Worm (Caenorhabditis elegans) whole organism, L3 larva: Measurements from ENCODE around the gene C12D8.9.

ENCODE experiments used
- R02D3.7 ChIP-seq: fragments of 150-350 bp; optimal IDR thresholded peaks from 2 replicates; lab custom pipeline; 2014; ENCODE audit warnings: missing biosample characterization, missing genetic modification characterization
- ZK546.5 ChIP-seq: sonication (generic microtip); optimal IDR thresholded peaks from 2 replicates; lab custom pipeline; 2017; ENCODE audit warnings: missing biosample characterization, missing genetic modification characterization
- aly-2 ChIP-seq: fragments of 150-350 bp; optimal IDR thresholded peaks from 2 replicates; lab custom pipeline; 2014; ENCODE audit warnings: missing biosample characterization, missing genetic modification characterization
- ceh-28 ChIP-seq: fragments of 150-350 bp; optimal IDR thresholded peaks from 2 replicates; lab custom pipeline; 2014; ENCODE audit warnings: missing biosample characterization, missing genetic modification reagents, missing genetic modification characterization
- ceh-82 ChIP-seq: fragments of 150-350 bp; optimal IDR thresholded peaks from 2 replicates; lab custom pipeline; 2014; ENCODE audit warnings: missing biosample characterization, missing genetic modification characterization
- ceh-9 ChIP-seq: sonication (generic microtip); optimal IDR thresholded peaks from 2 replicates; lab custom pipeline; 2018; ENCODE audit warnings: missing biosample characterization, missing genetic modification characterization
- egl-5 ChIP-seq: fragments of 150-350 bp; optimal IDR thresholded peaks from 2 replicates; lab custom pipeline; 2017; ENCODE audit warnings: missing biosample characterization, missing genetic modification reagents, missing genetic modification characterization, inconsistent platforms
- elt-1 ChIP-seq: fragments of 150-350 bp; optimal IDR thresholded peaks from 2 replicates; lab custom pipeline; 2014; ENCODE audit warnings: missing biosample characterization, missing genetic modification characterization
- elt-2 ChIP-seq: sonication (generic microtip); optimal IDR thresholded peaks from 2 replicates; lab custom pipeline; 2016; ENCODE audit warnings: missing genetic modification reagents, mild to moderate bottlenecking, missing genetic modification characterization, missing compliant biosample characterization
- elt-3 ChIP-seq, 3 experiments: fragments of 150-350 bp in 1 of 3; sonication (generic microtip) in 2 of 3; optimal IDR thresholded peaks; 2 replicates in 2 of 3; 4 replicates in 1 of 3; lab custom pipeline; 2014 to 2017; ENCODE audit warnings: missing biosample characterization in 3 of 3, missing genetic modification characterization in 3 of 3
- eor-1 ChIP-seq, 2 experiments: fragments of 150-350 bp; optimal IDR thresholded peaks; 2 replicates each; lab custom pipeline; 2014 to 2018; ENCODE audit warnings: missing biosample characterization in 2 of 2, missing genetic modification characterization in 2 of 2
- fkh-10 ChIP-seq: sonication (generic microtip); optimal IDR thresholded peaks from 2 replicates; lab custom pipeline; 2017; ENCODE audit warnings: missing biosample characterization, missing genetic modification reagents, missing genetic modification characterization
- hmg-11 ChIP-seq: sonication (generic microtip); optimal IDR thresholded peaks from 2 replicates; lab custom pipeline; 2016; ENCODE audit warnings: missing genetic modification characterization, missing compliant biosample characterization
- jun-1 ChIP-seq: fragments of 150-350 bp; optimal IDR thresholded peaks from 2 replicates; lab custom pipeline; 2014; ENCODE audit warnings: missing biosample characterization, missing genetic modification reagents, missing genetic modification characterization
- lin-15B ChIP-seq: fragments of 150-350 bp; optimal IDR thresholded peaks from 2 replicates; lab custom pipeline; 2014; ENCODE audit warnings: missing biosample characterization, missing genetic modification characterization
- lin-39 ChIP-seq: fragments of 150-350 bp; optimal IDR thresholded peaks from 2 replicates; lab custom pipeline; 2018; ENCODE audit warnings: missing biosample characterization, missing genetic modification reagents, missing genetic modification characterization
- mdl-1 ChIP-seq: fragments of 150-350 bp; optimal IDR thresholded peaks from 2 replicates; lab custom pipeline; 2014; ENCODE audit warnings: missing biosample characterization, missing genetic modification characterization
- mml-1 ChIP-seq: fragments of 150-350 bp; sonication (generic microtip); optimal IDR thresholded peaks from 3 replicates; lab custom pipeline; 2014; ENCODE audit warnings: missing biosample characterization, missing genetic modification characterization
- nfya-1 ChIP-seq: sonication (generic microtip); optimal IDR thresholded peaks from 2 replicates; lab custom pipeline; 2017; ENCODE audit warnings: missing genetic modification characterization, mild to moderate bottlenecking, missing compliant biosample characterization, antibody characterized with exemption, moderate library complexity; ENCODE audit not compliant: insufficient read depth
- nhr-11 ChIP-seq: fragments of 150-350 bp; optimal IDR thresholded peaks from 2 replicates; lab custom pipeline; 2014; ENCODE audit warnings: missing biosample characterization, missing genetic modification characterization
- nhr-12 ChIP-seq: fragments of 150-350 bp; optimal IDR thresholded peaks from 2 replicates; lab custom pipeline; 2014; ENCODE audit warnings: missing biosample characterization, missing genetic modification characterization
- nhr-23 ChIP-seq: fragments of 150-350 bp; optimal IDR thresholded peaks from 2 replicates; lab custom pipeline; 2014; ENCODE audit warnings: missing biosample characterization, missing genetic modification reagents, missing genetic modification characterization
- nhr-25 ChIP-seq: sonication (generic microtip); optimal IDR thresholded peaks from 2 replicates; lab custom pipeline; 2017; ENCODE audit warnings: missing biosample characterization, missing genetic modification characterization
- nhr-28 ChIP-seq: fragments of 150-350 bp; optimal IDR thresholded peaks from 2 replicates; lab custom pipeline; 2014; ENCODE audit warnings: missing biosample characterization, missing genetic modification characterization
- nhr-67 ChIP-seq: fragments of 150-350 bp; optimal IDR thresholded peaks from 2 replicates; lab custom pipeline; 2014; ENCODE audit warnings: missing biosample characterization, missing genetic modification characterization
- nhr-76 ChIP-seq: fragments of 150-350 bp; sonication (generic microtip); optimal IDR thresholded peaks from 5 replicates; lab custom pipeline; 2014; ENCODE audit warnings: missing biosample characterization, missing genetic modification characterization
- pha-4 ChIP-seq: fragments of 150-350 bp; optimal IDR thresholded peaks from 2 replicates; lab custom pipeline; 2014; ENCODE audit warnings: missing biosample characterization, missing genetic modification reagents, missing genetic modification characterization
- pqm-1 ChIP-seq: fragments of 150-350 bp; optimal IDR thresholded peaks from 2 replicates; lab custom pipeline; 2017; ENCODE audit warnings: missing biosample characterization, missing genetic modification characterization, inconsistent platforms
- sea-2 ChIP-seq: fragments of 150-350 bp; sonication (generic microtip); optimal IDR thresholded peaks from 4 replicates; lab custom pipeline; 2014; ENCODE audit warnings: missing biosample characterization, missing genetic modification reagents, missing genetic modification characterization
- skn-1 ChIP-seq: fragments of 150-350 bp; optimal IDR thresholded peaks from 2 replicates; lab custom pipeline; 2014; ENCODE audit warnings: missing biosample characterization, missing genetic modification characterization
- snpc-4 ChIP-seq: fragments of 150-350 bp; optimal IDR thresholded peaks from 2 replicates; lab custom pipeline; 2014; ENCODE audit warnings: missing biosample characterization, missing genetic modification characterization
- tbx-2 ChIP-seq: sonication (generic microtip); optimal IDR thresholded peaks from 2 replicates; lab custom pipeline; 2016; ENCODE audit warnings: mild to moderate bottlenecking, missing genetic modification characterization, missing compliant biosample characterization
- unc-62 ChIP-seq: fragments of 150-350 bp; sonication (generic microtip); optimal IDR thresholded peaks from 4 replicates; lab custom pipeline; 2014; ENCODE audit warnings: missing biosample characterization, missing genetic modification reagents, missing genetic modification characterization
- zag-1 ChIP-seq: fragments of 150-350 bp; optimal IDR thresholded peaks from 2 replicates; lab custom pipeline; 2014; ENCODE audit warnings: missing biosample characterization, missing genetic modification characterization
- ztf-11 ChIP-seq: fragments of 150-350 bp; optimal IDR thresholded peaks from 2 replicates; lab custom pipeline; 2014; ENCODE audit warnings: missing biosample characterization, missing genetic modification characterization

C12D8.9 gene

DNA sequence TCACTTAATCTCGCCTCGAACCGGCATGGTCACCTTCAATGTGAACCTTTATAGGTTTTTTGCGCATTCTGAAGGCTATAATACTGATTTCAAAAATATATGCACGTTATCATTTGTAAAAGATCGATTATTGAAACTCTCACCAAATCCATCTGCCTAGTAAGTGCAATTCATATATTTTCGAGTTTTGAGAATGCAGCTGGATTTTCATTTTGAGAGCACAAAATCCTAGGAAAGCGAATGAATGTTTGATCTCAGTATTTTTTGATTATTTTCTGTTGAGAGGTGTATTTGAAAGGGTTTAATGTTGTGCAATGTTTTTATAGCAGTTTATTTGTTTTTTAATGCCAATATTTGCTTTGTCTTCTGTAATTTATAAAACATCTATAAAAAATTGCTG is 33.0 kb upstream of the C12D8.9 start:
- TF ChIP-seq jun-1 = no peak
- no peak for TF ChIP-seq zag-1
- TF ChIP-seq nhr-28 (tag; lab: Kevin White, UChicago) = no peak
- no peak for TF ChIP-seq tbx-2
- no peak for TF ChIP-seq nhr-76 (tag; lab: Kevin White, UChicago)
- TF ChIP-seq snpc-4 (tag; lab: Kevin White, UChicago) = no peak
- no peak for TF ChIP-seq lin-15B
- TF ChIP-seq mml-1 (tag; lab: Kevin White, UChicago) = no peak
- TF ChIP-seq nhr-67 (tag; lab: Kevin White, UChicago) = no peak
- no peak for TF ChIP-seq pqm-1 (tag; lab: Kevin White, UChicago)
- no peak for TF ChIP-seq nfya-1 (tag; lab: Kevin White, UChicago)
- TF ChIP-seq, all 47 proteins: peak for 0

DNA sequence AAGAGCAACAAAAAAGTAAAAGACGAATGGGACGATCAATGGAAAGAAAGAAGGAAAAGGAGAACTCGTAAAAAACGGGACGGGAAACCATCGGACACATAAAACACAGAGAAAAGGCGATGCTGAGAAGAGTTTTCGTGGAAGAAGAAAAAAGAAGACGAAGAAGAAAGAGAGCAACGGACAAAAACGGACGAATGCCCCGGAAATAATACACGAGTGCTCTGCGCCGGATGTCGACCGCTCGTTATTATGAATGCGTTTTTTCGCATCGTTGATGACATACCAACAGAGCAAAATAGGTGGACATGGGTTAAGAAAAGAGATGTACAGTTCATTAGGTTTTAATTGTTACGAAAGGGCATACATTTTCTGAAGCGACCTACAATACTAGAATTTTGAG is 32.6 kb upstream of the C12D8.9 start, which contains the start of gene Y22F5A.11:
Y22F5A.11 (minus strand) TSS at position 28 of the 400 bp plus-strand sequence.
- TF ChIP-seq ceh-28 = no peak
- no peak for TF ChIP-seq ztf-11 (tag; lab: Kevin White, UChicago)
- peak; percentile 4 for TF ChIP-seq hmg-11 (tag; lab: Kevin White, UChicago)
- TF ChIP-seq egl-5 = peak; percentile 46
- peak; percentile 42 for TF ChIP-seq lin-39 (tag; lab: Kevin White, UChicago)
- peak; percentile 68 for TF ChIP-seq snpc-4 (tag; lab: Kevin White, UChicago)
- TF ChIP-seq nfya-1 (tag; lab: Kevin White, UChicago) = peak; percentile 20

DNA sequence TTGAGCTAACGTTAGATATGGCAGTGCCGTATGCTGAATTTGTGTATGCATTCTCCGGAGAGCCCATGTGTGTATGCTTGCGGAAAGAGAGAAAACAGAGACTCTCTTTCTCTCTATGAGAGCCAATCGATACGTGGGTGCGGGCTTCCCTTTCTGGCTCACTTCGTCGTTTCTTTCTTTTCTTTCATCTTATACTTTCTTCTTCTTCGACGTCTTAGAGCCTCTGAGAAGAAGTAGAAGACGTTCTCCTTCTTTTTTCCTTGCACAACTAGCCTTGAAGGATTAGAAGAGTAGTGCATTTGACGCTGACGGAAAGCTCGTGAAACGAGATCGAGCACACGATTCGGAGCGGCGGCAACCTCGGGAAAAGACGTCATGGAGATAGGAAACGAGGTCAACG is 30.8 kb upstream of the C12D8.9 start:
- TF ChIP-seq unc-62 (GFP tag; lab: Kevin White, UChicago) (peak; percentile 81), nhr-11 (tag; lab: Kevin White, UChicago) (peak; percentile 46), ceh-82 (tag; lab: Kevin White, UChicago) (no peak), egl-5 (no peak), snpc-4 (tag; lab: Kevin White, UChicago) (peak; percentile 55), ceh-28 (peak; percentile 56), skn-1 (tag; lab: Kevin White, UChicago) (no peak), sea-2 (peak; percentile 64), ceh-9 (tag; lab: Kevin White, UChicago) (no peak), hmg-11 (tag; lab: Kevin White, UChicago) (peak; percentile 76), elt-3 (tag; optimal IDR thresholded peaks at IDR 0.05; lab: Kevin White, UChicago) (no peak), nhr-23 (tag; lab: Kevin White, UChicago) (no peak), elt-1 (tag; lab: Kevin White, UChicago) (peak; percentile 67), lin-15B (no peak), nfya-1 (tag; lab: Kevin White, UChicago) (peak; percentile 77), fkh-10 (GFP tag; lab: Kevin White, UChicago) (peak; percentile 85)

DNA sequence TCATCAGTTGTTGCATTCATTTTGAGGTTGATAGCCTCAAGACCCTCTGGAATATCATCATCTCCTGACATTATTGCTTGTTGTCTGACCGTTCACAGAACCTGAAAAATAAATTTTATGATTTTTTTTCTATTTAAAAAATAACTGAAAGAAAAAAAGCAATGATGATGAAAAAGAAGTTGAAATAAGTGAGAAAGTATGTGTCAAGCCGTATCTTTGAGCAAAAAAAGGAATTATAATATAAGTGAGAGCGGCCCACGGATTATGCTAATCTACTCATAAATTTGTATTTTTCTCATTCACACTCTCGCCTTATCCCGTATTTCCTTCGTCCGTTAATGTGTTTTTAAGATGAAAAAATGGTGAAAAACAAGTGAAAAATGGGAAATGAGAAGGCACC is 27.2 kb upstream of the C12D8.9 start, which contains the start of gene ric-4:
ric-4 (minus strand) TSS at position 101 of the 400 bp plus-strand sequence.
- TF ChIP-seq egl-5 (no peak), pha-4 (no peak), R02D3.7 (tag; lab: Kevin White, UChicago) (no peak), nhr-12 (no peak), hmg-11 (tag; lab: Kevin White, UChicago) (no peak), jun-1 (no peak), ceh-28 (no peak), ZK546.5 (no peak), ztf-11 (tag; lab: Kevin White, UChicago) (no peak), ceh-82 (tag; lab: Kevin White, UChicago) (no peak), nhr-25 (tag; lab: Kevin White, UChicago) (no peak), unc-62 (GFP tag; lab: Kevin White, UChicago) (no peak), mdl-1 (tag; lab: Kevin White, UChicago) (no peak), lin-39 (tag; lab: Kevin White, UChicago) (no peak)
- TF ChIP-seq, all 47 proteins: peak for 0

ce11 chrV:10266050-10266449 is 23.0 kb upstream of the C12D8.9 start:
- no peak for TF ChIP-seq R02D3.7 (tag; lab: Kevin White, UChicago)
- TF ChIP-seq nhr-11 (tag; lab: Kevin White, UChicago) = no peak
- TF ChIP-seq elt-3 (tag; optimal IDR thresholded peaks at IDR 0.05; lab: Kevin White, UChicago) = no peak
- TF ChIP-seq ZK546.5 = no peak
- TF ChIP-seq eor-1 (tag; optimal IDR thresholded peaks at IDR 0.05; lab: Kevin White, UChicago) = no peak
- TF ChIP-seq nhr-23 (tag; lab: Kevin White, UChicago) = no peak
- TF ChIP-seq aly-2 (tag; lab: Kevin White, UChicago) = no peak
- TF ChIP-seq elt-2 (tag; lab: Kevin White, UChicago) = no peak
